Fruit fly (Drosophila melanogaster) whole organism, embryonic: ENCODE results near the gene CG16903.
A peak's percentile ranks its signal among the peaks of the same experiment; 100 is the strongest.

ENCODE experiments used
- Asciz ChIP-seq: fragments of 200-800 bp; sonication (Bioruptor generic); optimal IDR thresholded peaks from 2 replicates; lab custom pipeline; 2017; ENCODE audit warnings: missing biosample characterization, mild to moderate bottlenecking, missing genetic modification characterization, missing genetic modification reagents
- Atf-2 ChIP-seq: fragments of 200-800 bp; sonication (Bioruptor generic); optimal IDR thresholded peaks from 2 replicates; lab custom pipeline; 2016; ENCODE audit warnings: missing biosample characterization, missing genetic modification characterization
- BEAF-32 ChIP-seq: fragments of 200-800 bp; sonication (Bioruptor generic); optimal IDR thresholded peaks from 3 replicates; lab custom pipeline; 2017; ENCODE audit warnings: missing biosample characterization, missing genetic modification characterization, mild to moderate bottlenecking, moderate library complexity, missing genetic modification reagents
- Bgb ChIP-seq: fragments of 200-800 bp; sonication (Bioruptor generic); IDR thresholded peaks from 2 replicates; pipeline ENCODE4 v1.3.6; 2022; ENCODE audit warnings: missing biosample characterization, missing genetic modification characterization; ENCODE audit not compliant: partially characterized antibody
- CG10462 ChIP-seq: fragments of 200-800 bp; sonication (Bioruptor generic); optimal IDR thresholded peaks from 2 replicates; lab custom pipeline; 2016; ENCODE audit warnings: missing biosample characterization, missing genetic modification characterization
- CG12769 ChIP-seq: fragments of 200-800 bp; sonication (Bioruptor generic); optimal IDR thresholded peaks from 2 replicates; lab custom pipeline; 2019; ENCODE audit warnings: missing biosample characterization, mild to moderate bottlenecking, missing genetic modification characterization, moderate library complexity
- CG14860 ChIP-seq: fragments of 200-800 bp; sonication (Bioruptor generic); IDR thresholded peaks from 3 replicates; pipeline ENCODE4 v1.3.6; 2022; ENCODE audit warnings: missing biosample characterization, missing genetic modification characterization; ENCODE audit not compliant: partially characterized antibody
- CG14965 ChIP-seq: fragments of 200-800 bp; sonication (Bioruptor generic); optimal IDR thresholded peaks from 2 replicates; lab custom pipeline; 2016; ENCODE audit warnings: missing biosample characterization, missing genetic modification characterization, borderline replicate concordance
- CG17612 ChIP-seq: fragments of 200-800 bp; sonication (Bioruptor generic); IDR thresholded peaks from 2 replicates; pipeline ENCODE4 v1.3.6; 2022; ENCODE audit warnings: missing biosample characterization, missing genetic modification characterization
- CG18619 ChIP-seq: fragments of 200-800 bp; sonication (Bioruptor generic); optimal IDR thresholded peaks from 3 replicates; lab custom pipeline; 2017; ENCODE audit warnings: missing biosample characterization, mild to moderate bottlenecking, missing genetic modification characterization
- CG2120 ChIP-seq: fragments of 200-800 bp; sonication (Bioruptor generic); optimal IDR thresholded peaks from 3 replicates; lab custom pipeline; 2016; ENCODE audit warnings: missing biosample characterization, missing genetic modification characterization
- CG30403 ChIP-seq: fragments of 200-800 bp; sonication (Bioruptor generic); optimal IDR thresholded peaks from 3 replicates; lab custom pipeline; 2016; ENCODE audit warnings: missing biosample characterization, missing genetic modification characterization
- CG32772 ChIP-seq: fragments of 200-800 bp; sonication (Bioruptor generic); IDR thresholded peaks from 2 replicates; pipeline ENCODE4 v1.3.6; 2022; ENCODE audit warnings: missing biosample characterization, missing genetic modification characterization
- CG3281 ChIP-seq: fragments of 200-800 bp; sonication (Bioruptor generic); optimal IDR thresholded peaks from 3 replicates; lab custom pipeline; 2017; ENCODE audit warnings: missing biosample characterization, mild to moderate bottlenecking, missing genetic modification characterization
- CG34376 ChIP-seq: fragments of 200-800 bp; sonication (Bioruptor generic); optimal IDR thresholded peaks from 2 replicates; lab custom pipeline; 2018; ENCODE audit warnings: missing biosample characterization, mild to moderate bottlenecking, missing genetic modification characterization
- CG8281 ChIP-seq: fragments of 200-800 bp; sonication (Bioruptor generic); optimal IDR thresholded peaks from 2 replicates; lab custom pipeline; 2018; ENCODE audit warnings: missing biosample characterization, mild to moderate bottlenecking, missing genetic modification characterization, moderate library complexity
- CG8765 ChIP-seq: fragments of 200-800 bp; sonication (Bioruptor generic); IDR thresholded peaks from 2 replicates; pipeline ENCODE4 v1.3.6; 2022; ENCODE audit warnings: missing biosample characterization, missing genetic modification characterization
- CG9215 ChIP-seq: fragments of 200-800 bp; sonication (Bioruptor generic); IDR thresholded peaks from 2 replicates; pipeline ENCODE4 v1.3.6; 2022; ENCODE audit warnings: missing biosample characterization, missing genetic modification characterization
- CG9727 ChIP-seq: fragments of 200-800 bp; sonication (Bioruptor generic); optimal IDR thresholded peaks from 3 replicates; lab custom pipeline; 2017; ENCODE audit warnings: missing biosample characterization, mild to moderate bottlenecking, missing genetic modification characterization
- CHES-1-like ChIP-seq: fragments of 200-800 bp; sonication (Bioruptor generic); optimal IDR thresholded peaks from 2 replicates; lab custom pipeline; 2016; ENCODE audit warnings: missing biosample characterization, missing genetic modification characterization
- CoRest ChIP-seq: fragments of 200-800 bp; sonication (Bioruptor generic); optimal IDR thresholded peaks from 3 replicates; lab custom pipeline; 2018; ENCODE audit warnings: missing biosample characterization, mild to moderate bottlenecking, missing genetic modification characterization, moderate library complexity
- D ChIP-seq, 2 experiments: fragments of 200-800 bp in 1 of 2; fragments of >200 bp in 1 of 2; sonication (Bioruptor generic) in 1 of 2; optimal IDR thresholded peaks; 2 replicates in 1 of 2; 3 replicates in 1 of 2; lab custom pipeline; 2017; ENCODE audit warnings: mild to moderate bottlenecking in 1 of 2, missing biosample characterization in 1 of 2, missing genetic modification characterization in 1 of 2, missing genetic modification reagents in 1 of 2
- Deaf1 ChIP-seq: fragments of 200-800 bp; optimal IDR thresholded peaks from 3 replicates; lab custom pipeline; 2019; ENCODE audit warnings: missing biosample characterization, mild to moderate bottlenecking, missing genetic modification characterization, moderate library complexity
- HmgD ChIP-seq: fragments of 200-800 bp; sonication (Bioruptor generic); optimal IDR thresholded peaks from 3 replicates; lab custom pipeline; 2016; ENCODE audit warnings: missing biosample characterization, missing genetic modification characterization
- Lpt ChIP-seq: fragments of >200 bp; optimal IDR thresholded peaks from 2 replicates; lab custom pipeline; 2018; ENCODE audit warnings: missing biosample characterization, missing genetic modification characterization
- NFAT ChIP-seq: fragments of 200-800 bp; sonication (Bioruptor generic); IDR thresholded peaks from 2 replicates; pipeline ENCODE4 v1.3.6; 2022; ENCODE audit warnings: missing biosample characterization, missing genetic modification characterization
- Opbp ChIP-seq: fragments of 200-800 bp; sonication (Bioruptor generic); IDR thresholded peaks from 3 replicates; pipeline ENCODE4 v1.3.6; 2022; ENCODE audit warnings: missing biosample characterization, missing genetic modification characterization; ENCODE audit not compliant: partially characterized antibody
- Sox100B ChIP-seq: fragments of 200-800 bp; sonication (Bioruptor generic); optimal IDR thresholded peaks from 3 replicates; lab custom pipeline; 2018; ENCODE audit warnings: missing biosample characterization, mild to moderate bottlenecking, missing genetic modification characterization
- Sox102F ChIP-seq: fragments of 200-800 bp; sonication (Bioruptor generic); optimal IDR thresholded peaks from 2 replicates; lab custom pipeline; 2018; ENCODE audit warnings: missing biosample characterization, mild to moderate bottlenecking, missing genetic modification characterization, moderate library complexity
- Usf ChIP-seq: fragments of 200-800 bp; sonication (Bioruptor generic); optimal IDR thresholded peaks from 2 replicates; lab custom pipeline; 2017; ENCODE audit warnings: missing genotype, missing biosample characterization, missing genetic modification characterization
- YL-1 ChIP-seq: fragments of 200-800 bp; sonication (Bioruptor generic); optimal IDR thresholded peaks from 3 replicates; lab custom pipeline; 2017; ENCODE audit warnings: missing biosample characterization, mild to moderate bottlenecking, missing genetic modification characterization
- bsh ChIP-seq, 2 experiments: fragments of 200-800 bp; sonication (Bioruptor generic); optimal IDR thresholded peaks; 2 replicates each; lab custom pipeline; 2017 to 2018; ENCODE audit warnings: mild to moderate bottlenecking in 2 of 2, missing biosample characterization in 2 of 2, missing genetic modification characterization in 2 of 2, moderate library complexity in 1 of 2
- btn ChIP-seq: fragments of 200-800 bp; sonication (Bioruptor generic); optimal IDR thresholded peaks from 2 replicates; lab custom pipeline; 2016; ENCODE audit warnings: missing biosample characterization, missing genetic modification characterization
- cg ChIP-seq: fragments of 200-800 bp; sonication (Bioruptor generic); optimal IDR thresholded peaks from 3 replicates; lab custom pipeline; 2019; ENCODE audit warnings: missing biosample characterization, mild to moderate bottlenecking, missing genetic modification characterization, moderate library complexity
- chinmo ChIP-seq: fragments of 200-800 bp; sonication (Bioruptor generic); IDR thresholded peaks from 4 replicates; pipeline ENCODE4 v1.3.6; 2022; ENCODE audit warnings: missing biosample characterization, missing genetic modification characterization; ENCODE audit not compliant: partially characterized antibody
- chm ChIP-seq: fragments of 200-800 bp; sonication (Bioruptor generic); IDR thresholded peaks from 2 replicates; pipeline ENCODE4 v1.3.6; 2022; ENCODE audit warnings: missing biosample characterization, missing genetic modification characterization
- da ChIP-seq: fragments of 200-800 bp; sonication (Bioruptor generic); optimal IDR thresholded peaks from 2 replicates; lab custom pipeline; 2016; ENCODE audit warnings: missing biosample characterization, missing genetic modification characterization
- dimm ChIP-seq: fragments of 200-800 bp; sonication (Bioruptor generic); IDR thresholded peaks from 2 replicates; pipeline ENCODE4 v1.3.6; 2022; ENCODE audit warnings: missing biosample characterization, missing genetic modification characterization
- eyg ChIP-seq: fragments of 200-800 bp; sonication (Bioruptor generic); optimal IDR thresholded peaks from 3 replicates; lab custom pipeline; 2016; ENCODE audit warnings: missing biosample characterization, missing genetic modification characterization
- h ChIP-seq: fragments of >200 bp; optimal IDR thresholded peaks from 2 replicates; lab custom pipeline; 2017
- peb ChIP-seq: fragments of 200-800 bp; sonication (Bioruptor generic); IDR thresholded peaks from 2 replicates; pipeline ENCODE4 v1.3.6; 2022; ENCODE audit warnings: missing biosample characterization, missing genetic modification characterization
- pita ChIP-seq: fragments of 200-800 bp; sonication (Bioruptor generic); optimal IDR thresholded peaks from 2 replicates; lab custom pipeline; 2017; ENCODE audit warnings: missing biosample characterization, mild to moderate bottlenecking, missing genetic modification characterization
- pum ChIP-seq: fragments of 200-800 bp; sonication (Bioruptor generic); optimal IDR thresholded peaks from 2 replicates; lab custom pipeline; 2016; ENCODE audit warnings: missing biosample characterization, missing genetic modification characterization
- ranshi ChIP-seq: fragments of 200-800 bp; sonication (Bioruptor generic); IDR thresholded peaks from 2 replicates; pipeline ENCODE4 v1.3.6; 2022; ENCODE audit warnings: missing biosample characterization, missing genetic modification characterization
- ro ChIP-seq: fragments of 200-800 bp; sonication (Bioruptor generic); IDR thresholded peaks from 2 replicates; pipeline ENCODE4 v1.3.6; 2022; ENCODE audit warnings: missing biosample characterization, missing genetic modification characterization
- sens ChIP-seq: fragments of 200-800 bp; sonication (Bioruptor generic); peaks from one replicate; lab custom pipeline; 2016; ENCODE audit warnings: missing biosample characterization, missing genetic modification characterization
- stc ChIP-seq: fragments of 200-800 bp; sonication (Bioruptor generic); IDR thresholded peaks from 2 replicates; pipeline ENCODE4 v1.3.6; 2022; ENCODE audit warnings: missing biosample characterization, missing genetic modification characterization
- twi ChIP-seq: fragments of 200-800 bp; optimal IDR thresholded peaks from 2 replicates; lab custom pipeline; 2019; ENCODE audit warnings: missing biosample characterization, mild to moderate bottlenecking, missing genetic modification characterization, moderate library complexity
- zen2 ChIP-seq: fragments of 200-800 bp; sonication (Bioruptor generic); IDR thresholded peaks from 3 replicates; pipeline ENCODE4 v1.3.6; 2022; ENCODE audit warnings: missing biosample characterization, missing genetic modification characterization; ENCODE audit not compliant: partially characterized antibody

Gene CG16903

DNA sequence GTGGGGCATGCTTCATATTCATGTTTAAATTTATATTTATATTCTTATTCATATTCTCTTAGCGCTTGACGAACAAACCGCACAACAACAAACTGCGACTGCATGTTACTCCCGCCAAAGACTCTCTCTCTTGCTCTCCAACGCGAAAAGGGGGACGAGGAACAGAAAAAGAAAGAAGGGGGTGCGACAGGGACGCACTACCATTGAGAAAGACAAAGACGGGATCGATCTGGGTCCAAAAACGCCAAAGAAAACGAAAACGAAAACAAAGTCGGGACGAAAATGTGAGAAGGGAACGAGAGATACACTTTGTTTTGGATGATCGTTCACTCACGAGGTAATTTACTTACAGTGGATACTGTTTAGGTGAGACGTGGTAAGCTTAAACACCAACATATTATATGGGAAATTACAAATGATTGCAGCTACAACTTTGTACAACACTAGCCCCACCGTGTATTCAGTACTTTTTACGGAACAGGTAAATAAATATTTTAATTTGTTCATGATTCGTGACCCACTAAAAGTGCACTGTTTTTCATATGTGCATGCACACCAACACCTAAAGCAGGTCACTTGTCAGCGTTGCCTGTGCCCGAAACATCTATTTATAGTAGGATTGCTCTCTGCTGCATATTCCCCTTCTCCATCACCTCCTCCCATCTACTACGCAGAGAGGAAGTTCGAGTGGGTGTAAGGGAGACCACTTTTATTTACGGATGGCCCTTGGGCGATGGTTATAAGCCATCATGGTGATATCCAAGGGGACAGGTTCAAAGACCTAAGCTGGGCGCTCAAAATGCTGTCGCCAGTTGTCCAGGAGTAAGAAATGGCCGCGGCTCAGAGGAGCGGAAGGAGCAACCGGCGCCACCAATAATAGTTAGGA lies 41.8 kb upstream of the CG16903 start (continued):
- TF ChIP-seq zen2 (GFP tag; lab: Robert Waterston, UW) = no peak
- TF ChIP-seq Asciz (GFP tag; lab: Kevin White, UChicago) = peak; percentile 13
- no peak for TF ChIP-seq CHES-1-like (GFP tag; lab: Kevin White, UChicago)
- no peak for TF ChIP-seq Opbp (GFP tag; lab: Robert Waterston, UW)
- TF ChIP-seq sens = peak; percentile 93
- TF ChIP-seq CG18619 (GFP tag; lab: Kevin White, UChicago) = peak; percentile 7
- TF ChIP-seq dimm (GFP tag; lab: Robert Waterston, UW) = no peak
- TF ChIP-seq CG30403 (GFP tag; lab: Kevin White, UChicago) = peak; percentile 18
- TF ChIP-seq CG9215 (GFP tag; lab: Robert Waterston, UW) = no peak
- no peak for TF ChIP-seq BEAF-32 (GFP tag; lab: Kevin White, UChicago)
- TF ChIP-seq CG12769 (tag; lab: Kevin White, UChicago) = no peak
- no peak for TF ChIP-seq D (optimal IDR thresholded peaks at IDR 0.05; lab: Kevin White, UChicago)
- peak; percentile 46 for TF ChIP-seq D (GFP tag; optimal IDR thresholded peaks at IDR 0.05; lab: Kevin White, UChicago)
- TF ChIP-seq btn = no peak
- TF ChIP-seq Atf-2 = no peak
- TF ChIP-seq CG14860 (GFP tag; lab: Robert Waterston, UW) = no peak
- TF ChIP-seq da (GFP tag; lab: Kevin White, UChicago) = no peak
- no peak for TF ChIP-seq Sox102F (GFP tag; lab: Kevin White, UChicago)
- TF ChIP-seq CG8765 (GFP tag; lab: Robert Waterston, UW) = no peak
- TF ChIP-seq NFAT = no peak
- TF ChIP-seq Bgb = no peak
- TF ChIP-seq CoRest (tag; lab: Kevin White, UChicago) = peak; percentile 29
- no peak for TF ChIP-seq Usf (GFP tag; lab: Kevin White, UChicago)
- no peak for TF ChIP-seq h (lab: Kevin White, UChicago)
- no peak for TF ChIP-seq CG34376 (GFP tag; lab: Kevin White, UChicago)
- no peak for TF ChIP-seq chinmo (GFP tag; lab: Robert Waterston, UW)
- TF ChIP-seq Sox100B (GFP tag; lab: Kevin White, UChicago) = no peak
- TF ChIP-seq CG17612 = no peak
- no peak for TF ChIP-seq CG10462 (GFP tag; lab: Kevin White, UChicago)
- TF ChIP-seq eyg = no peak
- TF ChIP-seq CG9727 (GFP tag; lab: Kevin White, UChicago) = peak; percentile 37
- no peak for TF ChIP-seq ro (GFP tag; lab: Robert Waterston, UW)
- no peak for TF ChIP-seq CG14965 (GFP tag; lab: Kevin White, UChicago)
- TF ChIP-seq ranshi = no peak
- TF ChIP-seq bsh (GFP tag; optimal IDR thresholded peaks at IDR 0.05; lab: Kevin White, UChicago) = peak; percentile 23 to 61
- peak; percentile 9 for TF ChIP-seq cg
- peak; percentile 35; the same call in 1 of the 2 replicates for TF ChIP-seq chm (GFP tag; lab: Robert Waterston, UW)
- TF ChIP-seq CG32772 (GFP tag; lab: Robert Waterston, UW) = 0 out of 2 replicates have a peak, but pooled peaks have one; percentile 18
- TF ChIP-seq Deaf1 (tag; lab: Kevin White, UChicago) = no peak
- no peak for TF ChIP-seq Lpt (GFP tag; lab: Kevin White, UChicago)
- TF ChIP-seq CG8281 = no peak
- TF ChIP-seq HmgD (GFP tag; lab: Kevin White, UChicago) = no peak
- peak; percentile 12 for TF ChIP-seq CG2120 (GFP tag; lab: Kevin White, UChicago)
- TF ChIP-seq YL-1 (GFP tag; lab: Kevin White, UChicago) = no peak
- 0 out of 2 replicates have a peak, but pooled peaks have one; percentile 34 for TF ChIP-seq peb (GFP tag; lab: Robert Waterston, UW)
- TF ChIP-seq twi (tag; lab: Kevin White, UChicago) = no peak
- no peak for TF ChIP-seq pita
- peak; percentile 40 for TF ChIP-seq pum (GFP tag; lab: Kevin White, UChicago)
- no peak for TF ChIP-seq CG3281 (GFP tag; lab: Kevin White, UChicago)
- no peak for TF ChIP-seq stc
